Fruit fly (Drosophila melanogaster): Measurements from ENCODE around the gene CG3609.

DNA sequence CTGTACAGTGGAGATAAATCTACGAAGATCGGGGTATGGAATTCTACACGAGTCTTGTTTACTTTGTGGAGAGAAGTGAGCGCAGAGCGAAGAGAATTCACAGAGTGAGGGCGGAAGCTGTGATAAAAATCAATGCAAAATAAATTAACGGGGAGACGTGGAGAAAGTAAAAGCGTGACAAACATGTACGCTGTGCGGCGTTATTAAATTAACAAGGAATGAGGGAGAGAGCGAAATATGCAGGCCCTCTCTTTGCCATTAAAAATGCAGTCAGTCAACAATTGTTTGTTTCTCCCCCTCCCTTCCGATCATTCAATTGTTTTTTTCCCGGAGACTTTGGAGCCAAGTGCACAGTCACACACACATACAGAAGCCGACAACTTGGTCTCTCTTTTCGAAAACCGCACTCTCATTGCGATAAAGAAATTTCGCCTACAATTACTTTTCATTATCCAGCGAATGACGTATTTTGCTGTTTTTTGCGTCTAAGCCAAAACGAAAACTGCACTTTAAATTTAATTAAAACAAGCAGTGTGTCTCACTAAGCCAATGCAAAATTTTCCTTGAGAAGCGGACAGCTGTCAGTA, 11.5 kb downstream of the CG3609 start:
- TF ChIP-seq CG1620 (GFP tag; optimal IDR thresholded peaks at IDR 0.05) (no peak), cnc (optimal IDR thresholded peaks at IDR 0.05) (peak; percentile 52 to 72), ovo (GFP tag; optimal IDR thresholded peaks at IDR 0.05) (peak; percentile 79), CG11617 (GFP tag; optimal IDR thresholded peaks at IDR 0.05) (no peak), CG33017 (tag; optimal IDR thresholded peaks at IDR 0.05) (peak; percentile 29), toe (GFP tag; optimal IDR thresholded peaks at IDR 0.05) (peak; percentile 87), CG7045 (GFP tag; optimal IDR thresholded peaks at IDR 0.05) (peak; percentile 34), Clk (GFP tag; optimal IDR thresholded peaks at IDR 0.05) (peak; percentile 27), CG7101 (tag; optimal IDR thresholded peaks at IDR 0.05) (no peak), cic (GFP tag; optimal IDR thresholded peaks at IDR 0.05) (peak; percentile 54), Hr96 (GFP tag; optimal IDR thresholded peaks at IDR 0.05) (peak; percentile 74), bab1 (GFP tag; optimal IDR thresholded peaks at IDR 0.05) (no peak), kay (GFP tag; ENCODE audit: borderline replicate concordance) (no peak)

Measured in whole organism, adult.